Fruit fly (Drosophila melanogaster): ENCODE data around the gene ClpP.

DNA sequence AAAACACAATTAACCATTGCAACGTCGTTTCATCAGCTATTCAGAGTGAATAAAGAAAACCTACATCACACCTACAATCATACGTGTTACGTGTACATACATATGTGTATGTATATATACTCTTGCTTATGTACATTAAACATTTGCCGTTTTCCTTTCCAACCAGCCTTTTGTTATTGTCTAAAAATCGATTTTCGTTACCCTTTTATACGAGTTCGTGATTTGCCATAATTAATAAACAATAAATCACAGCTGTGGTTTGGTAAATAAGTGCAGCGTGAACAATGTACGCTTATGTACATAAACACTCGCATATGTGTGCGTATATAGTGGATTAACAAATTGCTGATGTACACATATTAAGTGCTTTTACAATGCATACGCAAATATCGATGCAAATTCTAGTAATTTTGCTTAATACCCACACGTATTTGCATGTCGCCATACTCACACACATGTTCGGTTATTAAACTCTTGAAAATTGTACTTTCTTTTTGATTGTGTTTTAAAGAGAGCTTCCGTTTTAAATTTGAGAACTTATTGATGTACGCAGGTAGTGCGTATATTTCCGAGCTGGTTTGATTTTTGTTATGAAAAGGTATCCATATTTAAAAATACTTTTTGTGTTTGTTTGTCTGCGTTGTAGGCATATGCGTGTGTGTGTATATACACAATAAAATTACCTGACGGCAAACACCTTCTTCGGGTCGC is 40.4 kb downstream of the ClpP start:
- TF ChIP-seq CG8478 (optimal IDR thresholded peaks at IDR 0.05), result no peak
- TF ChIP-seq CTCF (optimal IDR thresholded peaks at IDR 0.05), result no peak

Measured in S2 (cell line).